Fruit fly (Drosophila melanogaster): ENCODE results near the gene CG6592.
A peak's percentile ranks its signal among the peaks of the same experiment; 100 is the strongest.

The CG6592 gene

DNA sequence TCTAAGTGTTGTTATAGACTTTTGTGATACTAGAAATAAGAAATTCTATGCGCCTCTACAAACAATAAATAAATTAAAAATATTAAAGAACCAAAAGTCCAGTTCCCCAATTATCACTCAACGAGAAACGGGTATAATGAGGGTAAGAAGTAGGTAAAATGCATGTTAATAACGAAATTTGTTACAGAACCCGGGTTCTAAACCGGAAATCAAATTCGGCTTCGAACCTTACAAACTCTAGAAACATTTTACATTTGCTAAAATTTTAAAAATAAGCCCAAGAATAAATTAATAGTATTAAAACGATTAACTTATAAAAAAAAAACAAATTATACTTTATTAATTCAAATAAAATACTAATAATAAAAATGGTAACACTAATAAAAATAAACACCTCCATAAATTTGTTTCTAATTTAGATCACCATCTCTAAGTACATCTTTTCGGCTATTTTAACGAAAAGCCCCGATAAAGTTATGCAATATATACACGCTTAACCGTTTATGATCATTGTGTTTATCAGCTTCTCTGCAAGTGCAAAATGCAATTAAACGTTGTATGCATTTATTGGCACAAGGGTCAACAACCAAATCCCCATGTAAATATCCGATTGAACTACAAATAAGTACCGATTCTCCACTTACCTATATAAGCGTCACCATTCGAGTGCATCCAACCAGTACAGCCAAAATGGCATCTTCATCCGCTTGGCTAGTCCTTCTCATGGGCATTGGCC, 12.2 kb downstream of the CG6592 start, which contains the start of gene CG6602 (continued):
- peak; percentile 42 for TF ChIP-seq repo (GFP tag; optimal IDR thresholded peaks at IDR 0.05)
- no peak for TF ChIP-seq D (optimal IDR thresholded peaks at IDR 0.05)
- peak; percentile 67 for TF ChIP-seq D (GFP tag; optimal IDR thresholded peaks at IDR 0.05)
- TF ChIP-seq grau (tag; optimal IDR thresholded peaks at IDR 0.05) = peak; percentile 48
- TF ChIP-seq Dek (tag; optimal IDR thresholded peaks at IDR 0.05) = peak; percentile 21
- peak in 1 of 2 experiments; percentile 49 for TF ChIP-seq bsh (GFP tag; optimal IDR thresholded peaks at IDR 0.05)
- peak; percentile 35 for TF ChIP-seq CG10543 (GFP tag; optimal IDR thresholded peaks at IDR 0.05)
- peak; percentile 5 for TF ChIP-seq CrebB (tag; optimal IDR thresholded peaks at IDR 0.05)
- TF ChIP-seq hkb (optimal IDR thresholded peaks at IDR 0.05) = no peak
- peak; percentile 51 for TF ChIP-seq hkb (GFP tag; IDR thresholded peaks at IDR 0.05)
- TF ChIP-seq gcm2 (GFP tag; optimal IDR thresholded peaks at IDR 0.05) = no peak
- TF ChIP-seq Ssrp (tag; optimal IDR thresholded peaks at IDR 0.05) = peak; percentile 26
- TF ChIP-seq dm (GFP tag; optimal IDR thresholded peaks at IDR 0.05) = peak; percentile 18
- peak; percentile 76 for TF ChIP-seq otp (GFP tag; IDR thresholded peaks at IDR 0.05)
- no peak for TF ChIP-seq gcm (GFP tag; optimal IDR thresholded peaks at IDR 0.05)
- TF ChIP-seq HmgZ (tag; optimal IDR thresholded peaks at IDR 0.05) = peak; percentile 37
- TF ChIP-seq fd96Cb (tag; optimal IDR thresholded peaks at IDR 0.05) = peak; percentile 57
- no peak for TF ChIP-seq GATAe (GFP tag; conservative IDR thresholded peaks at IDR 0.05)
- no peak for TF ChIP-seq Deaf1 (tag; optimal IDR thresholded peaks at IDR 0.05)
- peak; percentile 53 for TF ChIP-seq NC2β (GFP tag; optimal IDR thresholded peaks at IDR 0.05)
- peak; percentile 35 for TF ChIP-seq CG16815 (GFP tag; optimal IDR thresholded peaks at IDR 0.05)
- TF ChIP-seq p53 (GFP tag; optimal IDR thresholded peaks at IDR 0.05) = peak; percentile 34
- peak; percentile 55 for TF ChIP-seq ewg (GFP tag; optimal IDR thresholded peaks at IDR 0.05)
- peak; percentile 61 for TF ChIP-seq slou (GFP tag; optimal IDR thresholded peaks at IDR 0.05)
- TF ChIP-seq pnt (GFP tag; optimal IDR thresholded peaks at IDR 0.05) = no peak
- peak; percentile 39 for TF ChIP-seq CG1792 (GFP tag; optimal IDR thresholded peaks at IDR 0.05)
- peak; percentile 53 for TF ChIP-seq slp2 (GFP tag; optimal IDR thresholded peaks at IDR 0.05)
- TF ChIP-seq pita (GFP tag; optimal IDR thresholded peaks at IDR 0.05) = peak; percentile 37
- no peak for TF ChIP-seq CG34224 (GFP tag; IDR thresholded peaks at IDR 0.05; ENCODE audit: partially characterized antibody)
- peak; percentile 29 for TF ChIP-seq CG15601 (tag; optimal IDR thresholded peaks at IDR 0.05)
- peak; percentile 44 for TF ChIP-seq CG6254 (GFP tag; optimal IDR thresholded peaks at IDR 0.05)
- TF ChIP-seq CG6654 (GFP tag; optimal IDR thresholded peaks at IDR 0.05) = peak; percentile 61
- peak; percentile 26 for TF ChIP-seq Six4 (GFP tag; optimal IDR thresholded peaks at IDR 0.05)
- peak; percentile 5 for TF ChIP-seq CG12744 (GFP tag; optimal IDR thresholded peaks at IDR 0.05)
- TF ChIP-seq CG6175 (GFP tag; IDR thresholded peaks at IDR 0.05) = peak; percentile 74
- peak; percentile 74 for TF ChIP-seq E2f1 (GFP tag; IDR thresholded peaks at IDR 0.05)
- no peak for TF ChIP-seq nerfin-2 (GFP tag; IDR thresholded peaks at IDR 0.05; ENCODE audit: partially characterized antibody)
- TF ChIP-seq D19B (GFP tag; optimal IDR thresholded peaks at IDR 0.05) = peak; percentile 69
- TF ChIP-seq Ets65A (GFP tag) = peak; percentile 97
- no peak for TF ChIP-seq hb (GFP tag; IDR thresholded peaks at IDR 0.05; ENCODE audit: partially characterized antibody)
- TF ChIP-seq CG13123 (GFP tag; optimal IDR thresholded peaks at IDR 0.05) = peak; percentile 12
- TF ChIP-seq dmrt99B (tag; optimal IDR thresholded peaks at IDR 0.05) = peak; percentile 61
- peak; percentile 62 for TF ChIP-seq emc (GFP tag; optimal IDR thresholded peaks at IDR 0.05)
- no peak for TF ChIP-seq salm (tag; optimal IDR thresholded peaks at IDR 0.05)
- TF ChIP-seq abd-A (tag; optimal IDR thresholded peaks at IDR 0.05) = no peak
- peak; percentile 79 for TF ChIP-seq zfh1 (GFP tag; IDR thresholded peaks at IDR 0.05)
- peak; percentile 41 for TF ChIP-seq CG3407 (GFP tag; optimal IDR thresholded peaks at IDR 0.05)
- TF ChIP-seq kah (GFP tag; optimal IDR thresholded peaks at IDR 0.05) = peak; percentile 26
- TF ChIP-seq CG4404 (GFP tag; IDR thresholded peaks at IDR 0.05) = 0 out of 2 replicates have a peak, but pooled peaks have one; percentile 38
- no peak for TF ChIP-seq CG7786 (GFP tag; optimal IDR thresholded peaks at IDR 0.05)

Measured in whole organism, embryonic.